Worm (Caenorhabditis elegans): Measurements from ENCODE around the gene aat-1.

aat-1 gene

DNA sequence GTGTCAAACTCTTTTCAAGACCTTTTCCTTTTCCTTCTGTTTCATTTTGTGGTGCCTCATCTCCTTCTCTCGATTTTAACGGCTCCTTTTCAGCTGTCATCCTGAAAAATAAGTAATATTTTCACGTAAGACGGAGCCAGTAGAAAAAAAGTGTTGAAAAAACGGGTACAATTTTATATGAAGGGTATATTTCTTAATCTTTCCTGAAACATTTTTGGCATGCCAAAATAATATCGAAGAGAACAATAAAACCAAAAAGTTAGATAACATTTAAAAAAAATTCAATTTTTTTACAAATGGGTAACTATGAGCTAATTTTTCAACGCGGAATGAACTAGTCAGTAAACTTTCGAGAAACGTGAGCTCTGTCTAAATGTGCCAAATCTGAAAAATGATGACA, at the start of gene aat-1:
TSS of gene aat-1 (minus strand) at position 101 of the 400 bp plus-strand sequence.
- TF ChIP-seq lin-13 (GFP tag; optimal IDR thresholded peaks at IDR 0.05) = no peak
- TF ChIP-seq dmd-9 (GFP tag; IDR thresholded peaks at IDR 0.05) = no peak
- no peak for TF ChIP-seq zfp-3 (GFP tag; conservative IDR thresholded peaks at IDR 0.05)
- TF ChIP-seq T20F7.1 (GFP tag; optimal IDR thresholded peaks at IDR 0.05) = no peak
- no peak for TF ChIP-seq ctbp-1 (GFP tag; IDR thresholded peaks at IDR 0.05)
- TF ChIP-seq set-16 (GFP tag; IDR thresholded peaks at IDR 0.05) = no peak
- no peak for TF ChIP-seq mdt-29 (GFP tag; IDR thresholded peaks at IDR 0.05)
- TF ChIP-seq ceh-82 (tag; optimal IDR thresholded peaks at IDR 0.05) = no peak
- no peak for TF ChIP-seq lin-1 (GFP tag; IDR thresholded peaks at IDR 0.05)
- TF ChIP-seq F44E2.7 (GFP tag; IDR thresholded peaks at IDR 0.05) = no peak
- no peak for TF ChIP-seq nhr-77 (tag; optimal IDR thresholded peaks at IDR 0.05)
- no peak for TF ChIP-seq pqm-1 (tag; optimal IDR thresholded peaks at IDR 0.05)
- TF ChIP-seq dmd-8 (GFP tag; IDR thresholded peaks at IDR 0.05) = no peak
- no peak for TF ChIP-seq madf-9 (GFP tag; conservative IDR thresholded peaks at IDR 0.05)
- TF ChIP-seq nhr-25 (tag; optimal IDR thresholded peaks at IDR 0.05; ENCODE audit: borderline replicate concordance, insufficient read depth) = no peak
- TF ChIP-seq php-3 (GFP tag; IDR thresholded peaks at IDR 0.05) = no peak
- no peak for TF ChIP-seq hlh-30 (tag; optimal IDR thresholded peaks at IDR 0.05; ENCODE audit: insufficient read depth)
- TF ChIP-seq lin-15B (tag; optimal IDR thresholded peaks at IDR 0.05) = no peak
- TF ChIP-seq lin-38 (GFP tag; IDR thresholded peaks at IDR 0.05) = no peak

DNA sequence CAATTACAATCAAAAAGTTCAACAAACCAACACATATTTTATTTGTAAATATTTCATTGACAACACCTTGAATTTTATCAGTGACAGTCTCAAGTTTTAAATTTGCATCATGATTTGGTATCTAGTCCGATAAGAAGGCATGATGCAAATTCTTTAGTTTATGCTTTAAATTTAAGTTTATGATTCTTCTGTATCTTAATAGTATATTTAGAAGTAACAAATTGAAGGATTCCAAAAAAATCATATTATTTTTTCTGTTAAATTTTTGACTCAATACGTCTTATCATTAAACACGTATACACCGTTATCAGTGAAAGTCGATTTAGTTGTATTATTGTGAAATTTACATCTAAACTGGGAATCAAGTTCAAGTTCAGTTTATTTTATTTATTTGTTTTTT, 49.7 kb upstream of the aat-1 start, which contains the start of gene chca-1:
TSS of gene chca-1 (plus strand) at position 161 of the 400 bp plus-strand sequence.
- TF ChIP-seq madf-5 (GFP tag; IDR thresholded peaks at IDR 0.05) (no peak), snpc-1.2 (GFP tag; IDR thresholded peaks at IDR 0.05) (no peak), hif-1 (tag; optimal IDR thresholded peaks at IDR 0.05) (peak in 1 of 2 experiments; percentile 29), dmd-8 (GFP tag; IDR thresholded peaks at IDR 0.05) (no peak), mxl-3 (GFP tag; optimal IDR thresholded peaks at IDR 0.05) (no peak), ceh-20 (GFP tag; IDR thresholded peaks at IDR 0.05) (0 out of 2 replicates have a peak, but pooled peaks have one; percentile 31), daf-16 (GFP tag; optimal IDR thresholded peaks at IDR 0.05) (no peak), daf-16 (tag; optimal IDR thresholded peaks at IDR 0.05) (peak; percentile 96), dve-1 (tag; optimal IDR thresholded peaks at IDR 0.05; ENCODE audit: insufficient read depth) (peak; percentile 90), daf-19 (GFP tag; conservative IDR thresholded peaks at IDR 0.05) (no peak), nhr-6 (tag; optimal IDR thresholded peaks at IDR 0.05) (peak; percentile 33), unc-62 (GFP tag; optimal IDR thresholded peaks at IDR 0.05 in 1 of 2) (peak in 1 of 2 experiments; percentile 44), unc-62 (tag; optimal IDR thresholded peaks at IDR 0.05) (no peak), nhr-48 (tag; optimal IDR thresholded peaks at IDR 0.05) (peak; percentile 77), dmd-6 (GFP tag; IDR thresholded peaks at IDR 0.05) (peak; percentile 88), nhr-102 (tag; optimal IDR thresholded peaks at IDR 0.05) (peak; percentile 65), nhr-10 (tag; optimal IDR thresholded peaks at IDR 0.05) (peak; percentile 22), Y5F2A.4 (GFP tag; optimal IDR thresholded peaks at IDR 0.05) (no peak), mdl-1 (tag; optimal IDR thresholded peaks at IDR 0.05) (peak in 1 of 2 experiments; percentile 16), lir-3 (tag; optimal IDR thresholded peaks at IDR 0.05) (no peak), php-3 (GFP tag; IDR thresholded peaks at IDR 0.05) (peak; percentile 81), nhr-76 (tag; optimal IDR thresholded peaks at IDR 0.05) (no peak), hlh-11 (tag; optimal IDR thresholded peaks at IDR 0.05) (peak; percentile 75), egl-27 (tag; optimal IDR thresholded peaks at IDR 0.05) (no peak), T20F7.1 (GFP tag; optimal IDR thresholded peaks at IDR 0.05) (peak; percentile 14), T26A8.4 (GFP tag; IDR thresholded peaks at IDR 0.05) (no peak), hlh-30 (tag; optimal IDR thresholded peaks at IDR 0.05; ENCODE audit: insufficient read depth) (peak; percentile 14), ztf-7 (tag; optimal IDR thresholded peaks at IDR 0.05) (peak; percentile 70), lsy-2 (tag; optimal IDR thresholded peaks at IDR 0.05) (peak in 1 of 2 experiments; percentile 72), mep-1 (tag; optimal IDR thresholded peaks at IDR 0.05) (peak; percentile 75), zip-11 (GFP tag; IDR thresholded peaks at IDR 0.05) (no peak), pqm-1 (tag; optimal IDR thresholded peaks at IDR 0.05) (peak; percentile 95), Y48G9A.11 (GFP tag; IDR thresholded peaks at IDR 0.05) (no peak), ZK546.5 (tag; optimal IDR thresholded peaks at IDR 0.05) (no peak), lin-1 (GFP tag; IDR thresholded peaks at IDR 0.05) (peak; percentile 58; the same call in 1 of the 2 replicates), snpc-4 (tag; optimal IDR thresholded peaks at IDR 0.05) (no peak), nhr-28 (tag; optimal IDR thresholded peaks at IDR 0.05) (peak; percentile 41)
